Worm (Caenorhabditis elegans) whole organism, mixed stage, embryonic: ENCODE measurements around the gene isw-1.
A peak's percentile ranks its signal among the peaks of the same experiment; 100 is the strongest.

Experiments used
- M03D4.4 ChIP-seq: sonication (generic microtip); optimal IDR thresholded peaks from 2 replicates; lab custom pipeline; 2017; ENCODE audit warnings: mild to moderate bottlenecking, missing genetic modification characterization, missing compliant biosample characterization
- bed-3 ChIP-seq: fragments of 200-800 bp; sonication (Bioruptor generic); optimal IDR thresholded peaks from 3 replicates; lab custom pipeline; 2018; ENCODE audit warnings: mild to moderate bottlenecking, missing genetic modification characterization, moderate library complexity, missing compliant biosample characterization
- ceh-39 ChIP-seq: fragments of 150-350 bp; optimal IDR thresholded peaks from 2 replicates; lab custom pipeline; 2014; ENCODE audit warnings: missing biosample characterization, missing genetic modification characterization
- ceh-43 ChIP-seq: fragments of 200-800 bp; sonication (Bioruptor generic); optimal IDR thresholded peaks from 2 replicates; lab custom pipeline; 2018; ENCODE audit warnings: mild to moderate bottlenecking, missing genetic modification characterization, moderate library complexity, missing compliant biosample characterization
- ceh-83 ChIP-seq: fragments of 200-800 bp; sonication (Bioruptor generic); optimal IDR thresholded peaks from 2 replicates; lab custom pipeline; 2018; ENCODE audit warnings: mild to moderate bottlenecking, missing genetic modification characterization, missing compliant biosample characterization
- ces-1 ChIP-seq: fragments of 150-350 bp; optimal IDR thresholded peaks from 2 replicates; lab custom pipeline; 2014; ENCODE audit warnings: missing biosample characterization, missing genetic modification reagents, missing genetic modification characterization
- cnd-1 ChIP-seq: fragments of 200-800 bp; sonication (Bioruptor generic); optimal IDR thresholded peaks from 2 replicates; lab custom pipeline; 2018; ENCODE audit warnings: mild to moderate bottlenecking, missing genetic modification characterization, missing compliant biosample characterization
- elt-3 ChIP-seq: fragments of 150-350 bp; optimal IDR thresholded peaks from 2 replicates; lab custom pipeline; 2014; ENCODE audit warnings: missing biosample characterization, missing genetic modification characterization
- flh-1 ChIP-seq: fragments of 200-800 bp; sonication (Bioruptor generic); optimal IDR thresholded peaks from 2 replicates; lab custom pipeline; 2018; ENCODE audit warnings: mild to moderate bottlenecking, missing genetic modification characterization, moderate library complexity, missing compliant biosample characterization
- ham-2 ChIP-seq: fragments of 200-800 bp; sonication (Bioruptor generic); optimal IDR thresholded peaks from 2 replicates; lab custom pipeline; 2018; ENCODE audit warnings: mild to moderate bottlenecking, missing genetic modification characterization, missing compliant biosample characterization
- hlh-1 ChIP-seq: fragments of 150-350 bp; optimal IDR thresholded peaks from 2 replicates; lab custom pipeline; 2014; ENCODE audit warnings: missing biosample characterization, missing genetic modification reagents, missing genetic modification characterization
- lin-13 ChIP-seq: fragments of 150-350 bp; optimal IDR thresholded peaks from 2 replicates; lab custom pipeline; 2014; ENCODE audit warnings: missing biosample characterization, missing genetic modification characterization
- lsy-2 ChIP-seq: fragments of 150-350 bp; optimal IDR thresholded peaks from 2 replicates; lab custom pipeline; 2014; ENCODE audit warnings: missing biosample characterization, missing genetic modification characterization
- mab-5 ChIP-seq: fragments of 150-350 bp; optimal IDR thresholded peaks from 2 replicates; lab custom pipeline; 2014; ENCODE audit warnings: missing biosample characterization, missing genetic modification characterization
- mep-1 ChIP-seq: fragments of 150-350 bp; optimal IDR thresholded peaks from 2 replicates; lab custom pipeline; 2017; ENCODE audit warnings: missing biosample characterization, missing genetic modification reagents, missing genetic modification characterization, inconsistent platforms
- nhr-12 ChIP-seq: fragments of 150-350 bp; optimal IDR thresholded peaks from 2 replicates; lab custom pipeline; 2014; ENCODE audit warnings: missing biosample characterization, missing genetic modification characterization
- nhr-2 ChIP-seq: fragments of 150-350 bp; optimal IDR thresholded peaks from 2 replicates; lab custom pipeline; 2014; ENCODE audit warnings: missing biosample characterization, missing genetic modification characterization
- nhr-237 ChIP-seq: fragments of 150-350 bp; optimal IDR thresholded peaks from 2 replicates; lab custom pipeline; 2014; ENCODE audit warnings: missing biosample characterization, missing genetic modification characterization
- nhr-28 ChIP-seq: fragments of 150-350 bp; optimal IDR thresholded peaks from 2 replicates; lab custom pipeline; 2014; ENCODE audit warnings: missing biosample characterization, missing genetic modification characterization
- nhr-76 ChIP-seq: sonication (generic microtip); optimal IDR thresholded peaks from 2 replicates; lab custom pipeline; 2017; ENCODE audit warnings: missing biosample characterization, missing genetic modification characterization
- sem-2 ChIP-seq: fragments of 200-800 bp; sonication (Bioruptor generic); optimal IDR thresholded peaks from 2 replicates; lab custom pipeline; 2018; ENCODE audit warnings: mild to moderate bottlenecking, missing genetic modification characterization, missing compliant biosample characterization
- sptf-1 ChIP-seq: sonication (generic microtip); optimal IDR thresholded peaks from 2 replicates; lab custom pipeline; 2017; ENCODE audit warnings: mild to moderate bottlenecking, missing genetic modification characterization, moderate library complexity, missing compliant biosample characterization
- tbx-8 ChIP-seq: fragments of 200-800 bp; sonication (Bioruptor generic); optimal IDR thresholded peaks from 2 replicates; lab custom pipeline; 2018; ENCODE audit warnings: mild to moderate bottlenecking, missing genetic modification characterization, moderate library complexity, missing compliant biosample characterization
- unc-120 ChIP-seq: sonication (generic microtip); optimal IDR thresholded peaks from 2 replicates; lab custom pipeline; 2017; ENCODE audit warnings: missing genetic modification characterization, missing compliant biosample characterization; ENCODE audit not compliant: poor library complexity, severe bottlenecking
- unc-39 ChIP-seq: fragments of 150-350 bp; optimal IDR thresholded peaks from 2 replicates; lab custom pipeline; 2014; ENCODE audit warnings: missing biosample characterization, missing genetic modification characterization
- unc-62 ChIP-seq: fragments of 150-350 bp; optimal IDR thresholded peaks from 2 replicates; lab custom pipeline; 2014; ENCODE audit warnings: missing biosample characterization, missing genetic modification reagents, missing genetic modification characterization
- zip-8 ChIP-seq: fragments of 150-350 bp; optimal IDR thresholded peaks from 2 replicates; lab custom pipeline; 2014; ENCODE audit warnings: missing biosample characterization, missing genetic modification characterization
- ztf-11 ChIP-seq: fragments of 150-350 bp; optimal IDR thresholded peaks from 2 replicates; lab custom pipeline; 2014; ENCODE audit warnings: missing biosample characterization, missing genetic modification characterization

The isw-1 gene

ce11 chrIII:6681790-6682189 is 28.1 kb downstream of the isw-1 start:
- TF ChIP-seq ces-1 (GFP tag; lab: Kevin White, UChicago) = peak; percentile 54
- TF ChIP-seq elt-3 (tag; lab: Kevin White, UChicago) = no peak
- no peak for TF ChIP-seq ham-2 (GFP tag; lab: Kevin White, UChicago)

- TF ChIP-seq mep-1 (tag; lab: Kevin White, UChicago) = no peak
- no peak for TF ChIP-seq ztf-11 (tag; lab: Kevin White, UChicago)
- no peak for TF ChIP-seq unc-120
- no peak for TF ChIP-seq nhr-76 (tag; lab: Kevin White, UChicago)
- TF ChIP-seq tbx-8 = no peak
- no peak for TF ChIP-seq unc-62 (GFP tag; lab: Kevin White, UChicago)
- no peak for TF ChIP-seq bed-3 (GFP tag; lab: Kevin White, UChicago)
- no peak for TF ChIP-seq hlh-1 (tag; lab: Kevin White, UChicago)
- TF ChIP-seq cnd-1 (tag; lab: Kevin White, UChicago) = no peak
- no peak for TF ChIP-seq M03D4.4 (tag; lab: Kevin White, UChicago)
- no peak for TF ChIP-seq nhr-237
- TF ChIP-seq nhr-12 (tag; lab: Kevin White, UChicago) = no peak
- no peak for TF ChIP-seq flh-1
- TF ChIP-seq ceh-43 (GFP tag; lab: Kevin White, UChicago) = no peak
- TF ChIP-seq ham-2 (GFP tag; lab: Kevin White, UChicago) = no peak
- TF ChIP-seq nhr-2 (tag; lab: Kevin White, UChicago) = no peak
These were observed 28.9 kb downstream of the isw-1 start for ce11 chrIII:6680963-6681362.

ce11 chrIII:6679323-6679722 is 30.6 kb downstream of the isw-1 start:
- TF ChIP-seq unc-39 (tag; lab: Kevin White, UChicago) = no peak
- no peak for TF ChIP-seq hlh-1 (tag; lab: Kevin White, UChicago)
- TF ChIP-seq sem-2 (GFP tag; lab: Kevin White, UChicago) = no peak
- no peak for TF ChIP-seq cnd-1 (tag; lab: Kevin White, UChicago)
- no peak for TF ChIP-seq sptf-1 (tag; lab: Kevin White, UChicago)
- TF ChIP-seq nhr-28 = no peak
- TF ChIP-seq unc-120 = no peak
- TF ChIP-seq zip-8 (tag; lab: Kevin White, UChicago) = no peak
- TF ChIP-seq elt-3 (tag; lab: Kevin White, UChicago) = no peak
- TF ChIP-seq nhr-76 (tag; lab: Kevin White, UChicago) = no peak
- TF ChIP-seq ces-1 (GFP tag; lab: Kevin White, UChicago) = no peak

DNA sequence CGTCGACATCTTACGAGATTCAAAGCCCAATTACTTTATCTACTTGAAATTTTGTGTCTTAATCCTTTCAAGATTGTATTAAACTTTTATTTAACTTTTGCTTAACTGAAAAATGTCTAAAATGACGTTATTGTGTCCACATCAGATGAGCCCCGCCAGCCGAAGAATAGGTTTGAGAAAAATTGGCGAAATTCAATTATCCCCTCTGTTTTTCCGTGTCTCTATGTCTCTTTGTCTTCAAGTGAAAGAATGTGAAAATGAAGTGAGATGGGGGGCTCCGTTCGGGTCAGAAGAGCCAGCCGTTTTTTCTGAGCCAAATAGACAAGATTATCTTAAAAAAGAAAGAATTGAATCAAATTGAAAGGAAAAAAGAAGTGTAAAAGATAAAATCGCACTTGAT is 32.6 kb downstream of the isw-1 start:
- TF ChIP-seq ces-1 (GFP tag; lab: Kevin White, UChicago) (peak; percentile 55), M03D4.4 (tag; lab: Kevin White, UChicago) (no peak)

- TF ChIP-seq ceh-43 (GFP tag; lab: Kevin White, UChicago) (no peak), zip-8 (tag; lab: Kevin White, UChicago) (no peak), ceh-39 (tag; lab: Kevin White, UChicago) (no peak), ceh-83 (GFP tag; lab: Kevin White, UChicago) (no peak), nhr-237 (no peak), nhr-2 (tag; lab: Kevin White, UChicago) (no peak), bed-3 (GFP tag; lab: Kevin White, UChicago) (no peak), lin-13 (tag; lab: Kevin White, UChicago) (no peak), sptf-1 (tag; lab: Kevin White, UChicago) (no peak), mab-5 (tag; lab: Kevin White, UChicago) (no peak), M03D4.4 (tag; lab: Kevin White, UChicago) (no peak), lsy-2 (tag; lab: Kevin White, UChicago) (no peak)
- TF ChIP-seq, all 35 proteins: peak for 0
These were observed 34.4 kb downstream of the isw-1 start, which contains the start of gene rbf-1 for ce11 chrIII:6675460-6675859. rbf-1 (plus strand) TSS chrIII:6675760.

DNA sequence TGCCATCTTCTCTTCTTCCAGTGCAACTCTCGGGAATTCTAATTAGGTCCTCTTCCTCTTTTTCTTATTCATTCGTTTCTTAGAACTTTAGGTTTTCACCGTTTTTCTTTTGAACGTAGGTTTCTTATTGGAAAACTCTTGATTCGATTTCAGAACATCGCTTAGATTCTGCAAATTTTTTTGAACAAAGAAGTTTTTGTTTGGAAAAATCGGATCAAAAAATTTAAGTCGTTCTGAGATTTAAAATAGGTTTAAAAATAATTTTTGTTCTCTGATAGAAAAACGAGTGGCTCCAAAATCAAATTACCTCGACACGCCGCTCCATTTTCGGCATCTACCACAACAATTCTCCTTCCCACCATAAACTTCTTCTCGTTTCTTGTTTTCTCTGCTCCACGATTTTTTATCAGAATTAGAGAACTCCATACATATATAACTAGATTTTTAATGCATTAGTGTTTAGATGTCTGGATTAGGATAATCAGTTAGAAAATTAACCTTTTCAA is 39.1 kb downstream of the isw-1 start:
- TF ChIP-seq ces-1 (GFP tag; lab: Kevin White, UChicago) (peak; percentile 61), nhr-76 (tag; lab: Kevin White, UChicago) (no peak)
